Fruit fly (Drosophila melanogaster): ENCODE data around the gene Dyro.

Gene Dyro

dm6 chr3L:11260275-11260734, 35.4 kb downstream of the Dyro start (continued):
- peak; percentile 56 for TF ChIP-seq Spps (tag; optimal IDR thresholded peaks at IDR 0.05)
- TF ChIP-seq mirr (GFP tag; optimal IDR thresholded peaks at IDR 0.05), result peak; percentile 55
- TF ChIP-seq Hmr (GFP tag; optimal IDR thresholded peaks at IDR 0.05), result peak; percentile 84
- TF ChIP-seq CG14441 (GFP tag; IDR thresholded peaks at IDR 0.05), result peak; percentile 80
- no peak for TF ChIP-seq CG14860 (GFP tag; IDR thresholded peaks at IDR 0.05; ENCODE audit: partially characterized antibody)
- TF ChIP-seq TFAM (GFP tag; optimal IDR thresholded peaks at IDR 0.05), result peak; percentile 12
- peak; percentile 61 for TF ChIP-seq Mad (GFP tag; optimal IDR thresholded peaks at IDR 0.05)
- TF ChIP-seq mld (GFP tag; IDR thresholded peaks at IDR 0.05; ENCODE audit: partially characterized antibody), result no peak
- peak; percentile 78 for TF ChIP-seq CG13424 (tag; optimal IDR thresholded peaks at IDR 0.05)
- TF ChIP-seq oc (tag; optimal IDR thresholded peaks at IDR 0.05), result peak; percentile 36
- TF ChIP-seq HHEX (GFP tag; optimal IDR thresholded peaks at IDR 0.05), result peak; percentile 71
- TF ChIP-seq Dad (GFP tag; optimal IDR thresholded peaks at IDR 0.05), result peak; percentile 79
- TF ChIP-seq CG14667 (GFP tag; IDR thresholded peaks at IDR 0.05), result peak; percentile 50
- TF ChIP-seq CG30020 (tag; optimal IDR thresholded peaks at IDR 0.05), result no peak
- TF ChIP-seq CG2199 (GFP tag; IDR thresholded peaks at IDR 0.05), result peak; percentile 82
- peak; percentile 48; the same call in 1 of the 2 replicates for TF ChIP-seq ro (GFP tag; IDR thresholded peaks at IDR 0.05)
- peak; percentile 48; the same call in 1 of the 3 replicates for TF ChIP-seq Mrtf (GFP tag; IDR thresholded peaks at IDR 0.05)
- TF ChIP-seq Opbp (GFP tag; IDR thresholded peaks at IDR 0.05; ENCODE audit: partially characterized antibody), result no peak
- TF ChIP-seq Ravus (GFP tag; IDR thresholded peaks at IDR 0.05), result peak; percentile 36; the same call in 1 of the 2 replicates
- peak; percentile 76 for TF ChIP-seq CG17385 (GFP tag; optimal IDR thresholded peaks at IDR 0.05)
- peak; percentile 35 for TF ChIP-seq CG12769 (tag; optimal IDR thresholded peaks at IDR 0.05)
- peak; percentile 39 for TF ChIP-seq Jarid2 (GFP tag; optimal IDR thresholded peaks at IDR 0.05)
- peak; percentile 75 for TF ChIP-seq CG4424 (GFP tag; optimal IDR thresholded peaks at IDR 0.05)
- no peak for TF ChIP-seq hkb (optimal IDR thresholded peaks at IDR 0.05)
- peak; percentile 66; the same call in 1 of the 2 replicates for TF ChIP-seq hkb (GFP tag; IDR thresholded peaks at IDR 0.05)
- TF ChIP-seq jigr1 (GFP tag; IDR thresholded peaks at IDR 0.05), result peak; percentile 29; the same call in 1 of the 3 replicates
- no peak for TF ChIP-seq kah (GFP tag; optimal IDR thresholded peaks at IDR 0.05)
- peak; percentile 55 for TF ChIP-seq ssp (GFP tag; IDR thresholded peaks at IDR 0.05)
- TF ChIP-seq odd (GFP tag; optimal IDR thresholded peaks at IDR 0.05), result peak; percentile 70
- TF ChIP-seq CG16863 (GFP tag; optimal IDR thresholded peaks at IDR 0.05), result peak; percentile 76
- TF ChIP-seq sim (GFP tag; IDR thresholded peaks at IDR 0.05), result peak; percentile 45
- no peak for TF ChIP-seq CG8478 (optimal IDR thresholded peaks at IDR 0.05)
- peak; percentile 32 for TF ChIP-seq CG17802 (tag; optimal IDR thresholded peaks at IDR 0.05)
- TF ChIP-seq Dbx (GFP tag; IDR thresholded peaks at IDR 0.05), result peak; percentile 78; the same call in 2 of the 3 replicates
- TF ChIP-seq PHDP (tag; optimal IDR thresholded peaks at IDR 0.05), result peak; percentile 86
- TF ChIP-seq Aef1 (GFP tag; IDR thresholded peaks at IDR 0.05), result peak; percentile 67
- TF ChIP-seq tio (GFP tag; optimal IDR thresholded peaks at IDR 0.05), result peak; percentile 88
- peak; percentile 62 for TF ChIP-seq chm (GFP tag; IDR thresholded peaks at IDR 0.05)
- TF ChIP-seq H2.0 (GFP tag; IDR thresholded peaks at IDR 0.05), result peak; percentile 68
- TF ChIP-seq CG31365 (tag; optimal IDR thresholded peaks at IDR 0.05), result no peak
- no peak for TF ChIP-seq pita (GFP tag; optimal IDR thresholded peaks at IDR 0.05)
- peak; percentile 89 for TF ChIP-seq CoRest (tag; optimal IDR thresholded peaks at IDR 0.05)
- peak; percentile 65 for TF ChIP-seq CG10267 (tag; optimal IDR thresholded peaks at IDR 0.05)
- peak; percentile 44 for TF ChIP-seq CG8290 (GFP tag; optimal IDR thresholded peaks at IDR 0.05)
- TF ChIP-seq CG8290 (tag; optimal IDR thresholded peaks at IDR 0.05), result peak; percentile 10 to 47
- TF ChIP-seq CG6254 (GFP tag; optimal IDR thresholded peaks at IDR 0.05), result peak; percentile 54
- peak; percentile 73 for TF ChIP-seq NC2β (GFP tag; optimal IDR thresholded peaks at IDR 0.05)
- no peak for TF ChIP-seq fd102C (GFP tag; optimal IDR thresholded peaks at IDR 0.05)
- TF ChIP-seq pum (GFP tag; optimal IDR thresholded peaks at IDR 0.05), result peak; percentile 70
- peak; percentile 36 for TF ChIP-seq CG6765 (GFP tag; optimal IDR thresholded peaks at IDR 0.05)
- peak; percentile 4 for TF ChIP-seq CG10543 (GFP tag; optimal IDR thresholded peaks at IDR 0.05)

Measured in whole organism, embryonic.